Fruit fly (Drosophila melanogaster) whole organism, prepupa: ENCODE results near the gene Ulp1.
A peak's percentile ranks its signal among the peaks of the same experiment; 100 is the strongest.

ENCODE experiments used
- Blimp-1 ChIP-seq: fragments of 200-800 bp; sonication (Bioruptor generic); optimal IDR thresholded peaks from 3 replicates; lab custom pipeline; 2017; ENCODE audit warnings: missing biosample characterization, missing genetic modification characterization, mild to moderate bottlenecking, moderate library complexity, missing genetic modification reagents
- CG11294 ChIP-seq: fragments of 200-800 bp; sonication (Bioruptor generic); IDR thresholded peaks from 2 replicates; pipeline ENCODE4 v1.3.6; 2022; ENCODE audit warnings: missing biosample characterization, missing genetic modification characterization
- CG11762 ChIP-seq: fragments of 200-800 bp; sonication (Bioruptor generic); optimal IDR thresholded peaks from 3 replicates; lab custom pipeline; 2016; ENCODE audit warnings: missing biosample characterization, missing genetic modification characterization; ENCODE audit not compliant: insufficient read depth
- CG11902 ChIP-seq: fragments of 200-800 bp; sonication (Bioruptor generic); optimal IDR thresholded peaks from 3 replicates; lab custom pipeline; 2016; ENCODE audit warnings: missing biosample characterization, missing genetic modification characterization
- CG15336 ChIP-seq: fragments of 200-800 bp; sonication (Bioruptor generic); IDR thresholded peaks from 2 replicates; pipeline ENCODE4 v1.3.6; 2022; ENCODE audit warnings: missing biosample characterization, missing genetic modification characterization
- CG1621 ChIP-seq: fragments of 200-800 bp; sonication (Bioruptor generic); optimal IDR thresholded peaks from 3 replicates; lab custom pipeline; 2018; ENCODE audit warnings: missing biosample characterization, mild to moderate bottlenecking, missing genetic modification characterization
- CG16779 ChIP-seq: fragments of 200-800 bp; sonication (Bioruptor generic); optimal IDR thresholded peaks from 3 replicates; lab custom pipeline; 2017; ENCODE audit warnings: missing biosample characterization, mild to moderate bottlenecking, missing genetic modification characterization
- CG32006 ChIP-seq: fragments of 200-800 bp; sonication (Bioruptor generic); optimal IDR thresholded peaks from 3 replicates; lab custom pipeline; 2017; ENCODE audit warnings: missing biosample characterization, mild to moderate bottlenecking, missing genetic modification characterization
- CG34406 ChIP-seq: fragments of 200-800 bp; sonication (Bioruptor generic); optimal IDR thresholded peaks from 3 replicates; lab custom pipeline; 2016; ENCODE audit warnings: missing biosample characterization, missing genetic modification characterization
- CG3919 ChIP-seq: fragments of 200-800 bp; sonication (Bioruptor generic); optimal IDR thresholded peaks from 3 replicates; lab custom pipeline; 2016; ENCODE audit warnings: missing biosample characterization, missing genetic modification characterization
- CG4318 ChIP-seq: fragments of 200-800 bp; sonication (Bioruptor generic); optimal IDR thresholded peaks from 3 replicates; lab custom pipeline; 2017; ENCODE audit warnings: missing biosample characterization, mild to moderate bottlenecking, missing genetic modification characterization
- CG6163 ChIP-seq: fragments of 200-800 bp; sonication (Bioruptor generic); IDR thresholded peaks from 3 replicates; pipeline ENCODE4 v1.3.6; 2022; ENCODE audit warnings: missing biosample characterization, missing genetic modification characterization
- CG6276 ChIP-seq: fragments of 200-800 bp; sonication (Bioruptor generic); optimal IDR thresholded peaks from 2 replicates; lab custom pipeline; 2017; ENCODE audit warnings: missing biosample characterization, mild to moderate bottlenecking, missing genetic modification characterization
- CG6792 ChIP-seq: fragments of 200-800 bp; sonication (Bioruptor generic); optimal IDR thresholded peaks from 3 replicates; lab custom pipeline; 2016; ENCODE audit warnings: missing biosample characterization, missing genetic modification characterization
- CG6808 ChIP-seq: fragments of 200-800 bp; sonication (Bioruptor generic); optimal IDR thresholded peaks from 3 replicates; lab custom pipeline; 2017; ENCODE audit warnings: missing biosample characterization, missing genetic modification characterization, mild to moderate bottlenecking, moderate library complexity, missing genetic modification reagents
- CG6854 ChIP-seq: fragments of 200-800 bp; sonication (Bioruptor generic); optimal IDR thresholded peaks from 2 replicates; lab custom pipeline; 2017; ENCODE audit warnings: missing biosample characterization, mild to moderate bottlenecking, missing genetic modification characterization
- CG7368 ChIP-seq: fragments of 200-800 bp; sonication (Bioruptor generic); optimal IDR thresholded peaks from 3 replicates; lab custom pipeline; 2016; ENCODE audit warnings: missing biosample characterization, missing genetic modification characterization
- CG8119 ChIP-seq: fragments of 200-800 bp; sonication (Bioruptor generic); IDR thresholded peaks from 3 replicates; pipeline ENCODE4 v1.3.6; 2022; ENCODE audit warnings: missing biosample characterization, missing genetic modification characterization
- CG8319 ChIP-seq: fragments of 200-800 bp; sonication (Bioruptor generic); optimal IDR thresholded peaks from 3 replicates; lab custom pipeline; 2016; ENCODE audit warnings: missing biosample characterization, missing genetic modification characterization
- CG8632 ChIP-seq: fragments of 200-800 bp; sonication (Bioruptor generic); optimal IDR thresholded peaks from 3 replicates; lab custom pipeline; 2016; ENCODE audit warnings: missing biosample characterization, missing genetic modification characterization
- CG9139 ChIP-seq: fragments of 200-800 bp; sonication (Bioruptor generic); optimal IDR thresholded peaks from 3 replicates; lab custom pipeline; 2017; ENCODE audit warnings: missing biosample characterization, mild to moderate bottlenecking, missing genetic modification characterization
- Eip78C ChIP-seq: fragments of 200-800 bp; sonication (Bioruptor generic); peaks from one replicate; lab custom pipeline; 2016; ENCODE audit warnings: missing biosample characterization, missing genetic modification characterization
- Eip93F ChIP-seq: fragments of 200-800 bp; sonication (Bioruptor generic); optimal IDR thresholded peaks from 2 replicates; lab custom pipeline; 2016; ENCODE audit warnings: missing biosample characterization, mild to moderate bottlenecking, missing genetic modification characterization
- Ets21C ChIP-seq: fragments of 200-800 bp; sonication (Bioruptor generic); optimal IDR thresholded peaks from 3 replicates; lab custom pipeline; 2016; ENCODE audit warnings: missing biosample characterization, missing genetic modification characterization
- Ets96B ChIP-seq: fragments of 200-800 bp; optimal IDR thresholded peaks from 2 replicates; lab custom pipeline; 2019; ENCODE audit warnings: missing biosample characterization, mild to moderate bottlenecking, missing genetic modification characterization, moderate library complexity
- Gug ChIP-seq: fragments of 200-800 bp; sonication (Bioruptor generic); IDR thresholded peaks from 2 replicates; pipeline ENCODE4 v1.3.6; 2022; ENCODE audit warnings: missing biosample characterization, missing genetic modification characterization
- Hr39 ChIP-seq: fragments of 200-800 bp; sonication (Bioruptor generic); optimal IDR thresholded peaks from 2 replicates; lab custom pipeline; 2016; ENCODE audit warnings: missing biosample characterization, missing genetic modification characterization
- Lpt ChIP-seq: fragments of 200-800 bp; sonication (Bioruptor generic); optimal IDR thresholded peaks from 3 replicates; lab custom pipeline; 2016; ENCODE audit warnings: missing biosample characterization, missing genetic modification characterization
- Met ChIP-seq: fragments of 200-800 bp; sonication (Bioruptor generic); optimal IDR thresholded peaks from 3 replicates; lab custom pipeline; 2016; ENCODE audit warnings: missing biosample characterization, missing genetic modification characterization
- OdsH ChIP-seq: fragments of 200-800 bp; sonication (Bioruptor generic); optimal IDR thresholded peaks from 3 replicates; lab custom pipeline; 2016; ENCODE audit warnings: missing biosample characterization, missing genetic modification characterization
- Sox102F ChIP-seq: fragments of 200-800 bp; sonication (Bioruptor generic); optimal IDR thresholded peaks from 2 replicates; lab custom pipeline; 2016; ENCODE audit warnings: missing biosample characterization, mild to moderate bottlenecking, missing genetic modification characterization
- Sox15 ChIP-seq: fragments of 200-800 bp; sonication (Bioruptor generic); optimal IDR thresholded peaks from 3 replicates; lab custom pipeline; 2016; ENCODE audit warnings: missing biosample characterization, missing genetic modification characterization
- achi ChIP-seq: fragments of 200-800 bp; sonication (Bioruptor generic); optimal IDR thresholded peaks from 3 replicates; lab custom pipeline; 2016; ENCODE audit warnings: missing biosample characterization, missing genetic modification characterization
- acj6 ChIP-seq: fragments of 200-800 bp; sonication (Bioruptor generic); optimal IDR thresholded peaks from 3 replicates; lab custom pipeline; 2016; ENCODE audit warnings: missing biosample characterization, missing genetic modification characterization
- dac ChIP-seq: fragments of 200-800 bp; sonication (Bioruptor generic); optimal IDR thresholded peaks from 2 replicates; lab custom pipeline; 2017; ENCODE audit warnings: missing biosample characterization, mild to moderate bottlenecking, missing genetic modification characterization
- eg ChIP-seq: fragments of 200-800 bp; sonication (Bioruptor generic); IDR thresholded peaks from 3 replicates; pipeline ENCODE4 v1.3.6; 2022; ENCODE audit warnings: missing biosample characterization, missing genetic modification characterization
- esn ChIP-seq: fragments of 200-800 bp; sonication (Bioruptor generic); optimal IDR thresholded peaks from 2 replicates; lab custom pipeline; 2016; ENCODE audit warnings: missing biosample characterization, mild to moderate bottlenecking, missing genetic modification characterization, moderate library complexity
- fd59A ChIP-seq: fragments of 200-800 bp; sonication (Bioruptor generic); optimal IDR thresholded peaks from 2 replicates; lab custom pipeline; 2017; ENCODE audit warnings: missing biosample characterization, mild to moderate bottlenecking, missing genetic modification characterization, missing genetic modification reagents
- fkh ChIP-seq: fragments of 200-800 bp; sonication (Bioruptor generic); optimal IDR thresholded peaks from 3 replicates; lab custom pipeline; 2017; ENCODE audit warnings: missing biosample characterization, mild to moderate bottlenecking, missing genetic modification characterization, moderate library complexity
- lz ChIP-seq: fragments of 200-800 bp; sonication (Bioruptor generic); optimal IDR thresholded peaks from 3 replicates; lab custom pipeline; 2016; ENCODE audit warnings: missing biosample characterization, missing genetic modification characterization
- net ChIP-seq: fragments of 200-800 bp; sonication (Bioruptor generic); optimal IDR thresholded peaks from 3 replicates; lab custom pipeline; 2016; ENCODE audit warnings: missing biosample characterization, missing genetic modification characterization
- pdm3 ChIP-seq: fragments of 200-800 bp; sonication (Bioruptor generic); optimal IDR thresholded peaks from 3 replicates; lab custom pipeline; 2016; ENCODE audit warnings: missing biosample characterization, missing genetic modification characterization
- spab ChIP-seq: fragments of 200-800 bp; sonication (Bioruptor generic); optimal IDR thresholded peaks from 2 replicates; lab custom pipeline; 2017; ENCODE audit warnings: missing biosample characterization, mild to moderate bottlenecking, missing genetic modification characterization, missing genetic modification reagents
- ss ChIP-seq, 2 experiments: fragments of 200-800 bp; sonication (Bioruptor generic); optimal IDR thresholded peaks; 2 replicates in 1 of 2; 3 replicates in 1 of 2; lab custom pipeline; 2017 to 2018; ENCODE audit warnings: mild to moderate bottlenecking in 2 of 2, missing biosample characterization in 2 of 2, missing genetic modification characterization in 2 of 2, moderate library complexity in 1 of 2
- svp ChIP-seq: fragments of 200-800 bp; sonication (Bioruptor generic); peaks from one replicate; lab custom pipeline; 2016; ENCODE audit warnings: missing biosample characterization, missing genetic modification characterization
- topi ChIP-seq: fragments of 200-800 bp; sonication (Bioruptor generic); optimal IDR thresholded peaks from 3 replicates; lab custom pipeline; 2016; ENCODE audit warnings: missing biosample characterization, missing genetic modification characterization
- vri ChIP-seq: fragments of 200-800 bp; sonication (Bioruptor generic); optimal IDR thresholded peaks from 3 replicates; lab custom pipeline; 2016; ENCODE audit warnings: missing biosample characterization, mild to moderate bottlenecking, missing genetic modification characterization

Ulp1 gene

DNA sequence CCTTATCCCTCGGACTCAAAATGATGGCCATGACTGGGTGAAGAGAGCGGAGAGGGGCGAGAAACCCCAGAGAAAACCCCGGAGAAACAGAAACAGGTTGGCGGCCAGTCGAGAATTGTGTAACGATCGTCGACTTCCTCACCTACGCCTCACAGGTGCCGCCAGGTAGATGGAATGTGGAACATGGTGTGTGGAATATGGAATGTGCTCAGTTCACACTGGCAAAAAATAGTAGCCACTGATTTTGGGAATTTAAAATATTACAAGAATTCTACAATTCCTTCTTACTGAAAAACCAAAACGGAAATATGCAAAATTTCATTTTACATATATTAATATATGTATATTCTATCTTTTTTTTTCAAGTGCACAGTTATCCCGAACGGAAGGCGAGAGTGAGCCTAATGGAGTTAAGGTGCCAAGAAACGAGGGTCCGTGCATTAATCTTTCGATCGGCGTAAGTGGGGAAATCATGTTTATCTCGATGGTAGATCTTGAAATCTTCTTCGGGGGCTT is 52.0 kb downstream of the Ulp1 start (continued):
- TF ChIP-seq CG11294 (0 out of 2 replicates have a peak, but pooled peaks have one; percentile 63), CG32006 (GFP tag; lab: Kevin White, UChicago) (peak; percentile 80), svp (GFP tag; lab: Kevin White, UChicago) (peak; percentile 91), CG8319 (GFP tag; lab: Kevin White, UChicago) (peak; percentile 73), net (GFP tag; lab: Kevin White, UChicago) (peak; percentile 84), fd59A (GFP tag; lab: Kevin White, UChicago) (peak; percentile 81), CG8632 (peak; percentile 90), CG8119 (GFP tag; lab: Robert Waterston, UW) (peak; percentile 80), Eip78C (GFP tag; lab: Kevin White, UChicago) (peak; percentile 92), CG3919 (GFP tag; lab: Kevin White, UChicago) (peak; percentile 89), vri (GFP tag; lab: Kevin White, UChicago) (peak; percentile 91), topi (GFP tag; lab: Kevin White, UChicago) (peak; percentile 83), eg (GFP tag; lab: Robert Waterston, UW) (peak; percentile 87), achi (peak; percentile 89), dac (GFP tag; lab: Kevin White, UChicago) (no peak), Eip93F (GFP tag; lab: Kevin White, UChicago) (peak; percentile 63), CG6854 (GFP tag; lab: Kevin White, UChicago) (peak; percentile 68), esn (GFP tag; lab: Kevin White, UChicago) (peak; percentile 86), Gug (peak; percentile 76)
- TF ChIP-seq, all 60 proteins: peak for 57

dm6 chrX:19154998-19155397 is 53.0 kb downstream of the Ulp1 start:
- TF ChIP-seq achi = peak; percentile 95
- peak; percentile 93 for TF ChIP-seq Gug
- peak; percentile 88 for TF ChIP-seq vri (GFP tag; lab: Kevin White, UChicago)
- TF ChIP-seq OdsH (GFP tag; lab: Kevin White, UChicago) = peak; percentile 92
- TF ChIP-seq Sox102F (GFP tag; lab: Kevin White, UChicago) = peak; percentile 96
- peak; percentile 83 for TF ChIP-seq fd59A (GFP tag; lab: Kevin White, UChicago)
- TF ChIP-seq CG6276 (GFP tag; lab: Kevin White, UChicago) = peak; percentile 89
- TF ChIP-seq CG15336 = peak; percentile 95
- peak; percentile 84 for TF ChIP-seq CG16779
- TF ChIP-seq spab (GFP tag; lab: Kevin White, UChicago) = peak; percentile 82
- TF ChIP-seq pdm3 = peak; percentile 95
- TF ChIP-seq CG11762 = peak; percentile 91
- TF ChIP-seq acj6 (GFP tag; lab: Kevin White, UChicago) = peak; percentile 93
- peak; percentile 83 for TF ChIP-seq Eip93F (GFP tag; lab: Kevin White, UChicago)
- TF ChIP-seq CG4318 (GFP tag; lab: Kevin White, UChicago) = peak; percentile 92
- TF ChIP-seq Hr39 (GFP tag; lab: Kevin White, UChicago) = peak; percentile 95
- TF ChIP-seq fkh (GFP tag; lab: Kevin White, UChicago) = peak; percentile 50
- peak; percentile 92 for TF ChIP-seq CG11902 (GFP tag; lab: Kevin White, UChicago)
- TF ChIP-seq CG34406 (GFP tag; lab: Kevin White, UChicago) = peak; percentile 94
- peak; percentile 97 for TF ChIP-seq CG32006 (GFP tag; lab: Kevin White, UChicago)
- peak; percentile 99 for TF ChIP-seq svp (GFP tag; lab: Kevin White, UChicago)
- peak; percentile 91 for TF ChIP-seq Sox15 (GFP tag; lab: Kevin White, UChicago)
- peak; percentile 96 for TF ChIP-seq Met (GFP tag; lab: Kevin White, UChicago)
- peak; percentile 84 for TF ChIP-seq CG6854 (GFP tag; lab: Kevin White, UChicago)
- peak; percentile 92 for TF ChIP-seq CG8632
- TF ChIP-seq lz (GFP tag; lab: Kevin White, UChicago) = peak; percentile 95
- TF ChIP-seq CG6163 = peak; percentile 97
- TF ChIP-seq Ets96B (tag; lab: Kevin White, UChicago) = peak; percentile 88
- peak; percentile 96 for TF ChIP-seq CG6792 (GFP tag; lab: Kevin White, UChicago)
- TF ChIP-seq CG6808 (GFP tag; lab: Kevin White, UChicago) = peak; percentile 86
- TF ChIP-seq CG8119 (GFP tag; lab: Robert Waterston, UW) = peak; percentile 94
- TF ChIP-seq net (GFP tag; lab: Kevin White, UChicago) = peak; percentile 94
- TF ChIP-seq CG8319 (GFP tag; lab: Kevin White, UChicago) = peak; percentile 92
- TF ChIP-seq Blimp-1 = peak; percentile 84
- peak; percentile 92 for TF ChIP-seq Lpt (GFP tag; lab: Kevin White, UChicago)
- peak; percentile 81 to 89 for TF ChIP-seq ss (GFP tag; optimal IDR thresholded peaks at IDR 0.05; lab: Kevin White, UChicago)
- peak; percentile 78 for TF ChIP-seq CG11294
- peak; percentile 89 for TF ChIP-seq CG1621 (tag; lab: Kevin White, UChicago)
- TF ChIP-seq CG9139 = peak; percentile 77
- peak; percentile 96 for TF ChIP-seq CG7368 (GFP tag; lab: Kevin White, UChicago)
- peak; percentile 89 for TF ChIP-seq Ets21C (GFP tag; lab: Kevin White, UChicago)
